Worm (Caenorhabditis elegans) whole organism, midembryonic: ENCODE results near the gene C17G10.7.

Experiments used
- T22C8.4 ChIP-seq: fragments of 200-800 bp; sonication (Bioruptor generic); IDR thresholded peaks from 2 replicates; pipeline ENCODE4 v1.3.6; 2022; ENCODE audit warnings: missing genetic modification characterization, missing compliant biosample characterization
- cog-1 ChIP-seq: sonication (generic microtip); optimal IDR thresholded peaks from 2 replicates; lab custom pipeline; 2016; ENCODE audit warnings: missing genetic modification characterization, missing compliant biosample characterization
- flt-1 ChIP-seq: fragments of 200-800 bp; sonication (Bioruptor generic); IDR thresholded peaks from 2 replicates; pipeline ENCODE4 v1.3.6; 2022; ENCODE audit warnings: missing genetic modification characterization, missing compliant biosample characterization
- klf-2 ChIP-seq: fragments of 200-800 bp; sonication (Bioruptor generic); conservative IDR thresholded peaks from 2 replicates; pipeline ENCODE4 v1.3.6; 2022; ENCODE audit warnings: missing genetic modification reagents, missing genetic modification characterization, missing compliant biosample characterization
- med-1 ChIP-seq: sonication (generic microtip); optimal IDR thresholded peaks from 2 replicates; lab custom pipeline; 2017; ENCODE audit warnings: missing genetic modification characterization, mild to moderate bottlenecking, missing compliant biosample characterization, antibody characterized with exemption, missing genetic modification reagents; ENCODE audit not compliant: insufficient read depth
- ref-1 ChIP-seq: fragments of 200-800 bp; sonication (Bioruptor generic); conservative IDR thresholded peaks from 2 replicates; pipeline ENCODE4 v1.3.6; 2022; ENCODE audit warnings: missing genetic modification reagents, missing genetic modification characterization, missing compliant biosample characterization
- tab-1 ChIP-seq: fragments of 200-800 bp; sonication (Bioruptor generic); IDR thresholded peaks from 2 replicates; pipeline ENCODE4 v1.3.6; 2022; ENCODE audit warnings: missing genetic modification characterization, missing compliant biosample characterization
- ztf-23 ChIP-seq: fragments of 200-800 bp; sonication (Bioruptor generic); IDR thresholded peaks from 2 replicates; pipeline ENCODE4 v1.3.6; 2022; ENCODE audit warnings: missing genetic modification reagents, missing genetic modification characterization, missing compliant biosample characterization
- ztf-29 ChIP-seq: fragments of 200-800 bp; sonication (Bioruptor generic); IDR thresholded peaks from 2 replicates; pipeline ENCODE4 v1.3.6; 2022; ENCODE audit warnings: missing genetic modification reagents, missing genetic modification characterization, missing compliant biosample characterization

C17G10.7 gene

DNA sequence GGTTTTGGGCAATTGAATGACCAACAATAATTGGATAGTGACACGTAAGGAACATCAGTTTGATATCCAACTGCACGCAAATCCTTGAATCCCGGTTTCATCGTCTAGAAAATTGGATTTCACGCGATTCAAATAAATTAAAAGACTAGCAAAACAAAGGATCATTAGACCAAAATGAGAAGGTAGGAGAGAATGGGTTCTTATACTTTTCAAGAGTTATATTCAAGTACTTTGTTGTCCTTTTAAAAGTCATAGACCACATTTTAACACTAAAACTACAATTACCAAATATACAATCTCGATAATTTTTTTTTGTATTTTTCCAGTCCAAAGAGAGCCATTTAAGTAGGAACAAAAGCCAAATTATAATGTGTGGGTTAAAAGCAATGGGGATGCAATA, 25.3 kb downstream of the C17G10.7 start, which contains the start of gene T25E4.2:
T25E4.2 (minus strand) TSS at position 101 of the 400 bp plus-strand sequence.
- no peak for TF ChIP-seq tab-1 (GFP tag; lab: Robert Waterston, UW)
- no peak for TF ChIP-seq klf-2 (GFP tag; lab: Robert Waterston, UW)
- no peak for TF ChIP-seq flt-1
- no peak for TF ChIP-seq ztf-29 (GFP tag; lab: Robert Waterston, UW)
- TF ChIP-seq med-1 (GFP tag; lab: Kevin White, UChicago), result no peak
- no peak for TF ChIP-seq cog-1 (tag; lab: Kevin White, UChicago)
- TF ChIP-seq ref-1 (GFP tag; lab: Robert Waterston, UW), result no peak
- no peak for TF ChIP-seq ztf-23 (GFP tag; lab: Robert Waterston, UW)
- TF ChIP-seq T22C8.4 (GFP tag; lab: Robert Waterston, UW), result no peak

ce11 chrII:5579236-5579635, 28.4 kb downstream of the C17G10.7 start:
- TF ChIP-seq med-1 (GFP tag; lab: Kevin White, UChicago) (no peak), cog-1 (tag; lab: Kevin White, UChicago) (no peak), flt-1 (no peak), ztf-23 (GFP tag; lab: Robert Waterston, UW) (no peak), klf-2 (GFP tag; lab: Robert Waterston, UW) (no peak), ref-1 (GFP tag; lab: Robert Waterston, UW) (no peak)

DNA sequence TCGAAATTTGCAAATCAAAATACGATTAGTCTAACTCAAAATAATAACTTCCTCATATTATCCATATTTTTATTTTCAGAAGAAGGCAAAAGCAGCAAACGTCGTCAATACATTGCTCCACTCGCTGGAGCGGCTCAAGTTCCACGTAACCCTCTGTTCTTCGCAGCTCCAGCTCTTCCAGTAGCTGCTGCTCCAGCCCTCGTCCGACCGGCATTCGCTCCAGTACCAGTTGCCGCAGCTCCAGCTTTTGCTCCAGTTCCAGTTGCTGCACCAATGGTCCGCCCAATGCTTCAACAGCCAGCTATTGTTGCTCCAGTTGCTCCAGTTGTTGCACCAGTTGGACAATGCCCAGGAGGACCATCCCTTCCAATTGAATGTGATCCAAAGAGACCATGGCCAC, 28.9 kb downstream of the C17G10.7 start:
- TF ChIP-seq ztf-23 (GFP tag; lab: Robert Waterston, UW) (no peak), cog-1 (tag; lab: Kevin White, UChicago) (no peak)

DNA sequence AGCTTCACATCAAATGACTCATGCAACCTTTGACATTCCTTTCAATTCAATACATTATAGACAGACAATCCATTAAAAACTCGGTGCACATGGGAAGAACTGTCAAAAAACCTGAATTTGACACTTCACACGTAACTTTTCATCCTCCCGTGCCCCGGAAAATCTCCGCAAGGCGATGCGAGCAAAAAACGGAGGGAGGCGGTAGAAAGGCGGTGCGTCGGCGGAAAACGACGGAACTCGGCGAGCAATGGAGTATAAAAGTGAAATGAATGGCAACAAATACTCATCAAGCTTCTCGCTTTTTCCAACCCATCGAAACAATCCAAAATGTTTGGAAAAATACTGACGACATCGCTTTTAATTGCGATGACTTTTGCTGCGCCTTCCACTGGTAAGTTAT, 29.6 kb downstream of the C17G10.7 start, which contains the start of gene T25E4.1:
T25E4.1 (plus strand) TSS at position 301 of the 400 bp plus-strand sequence.
- TF ChIP-seq ztf-23 (GFP tag; lab: Robert Waterston, UW) (no peak), med-1 (GFP tag; lab: Kevin White, UChicago) (no peak), cog-1 (tag; lab: Kevin White, UChicago) (no peak), klf-2 (GFP tag; lab: Robert Waterston, UW) (no peak), ref-1 (GFP tag; lab: Robert Waterston, UW) (no peak), T22C8.4 (GFP tag; lab: Robert Waterston, UW) (no peak)

DNA sequence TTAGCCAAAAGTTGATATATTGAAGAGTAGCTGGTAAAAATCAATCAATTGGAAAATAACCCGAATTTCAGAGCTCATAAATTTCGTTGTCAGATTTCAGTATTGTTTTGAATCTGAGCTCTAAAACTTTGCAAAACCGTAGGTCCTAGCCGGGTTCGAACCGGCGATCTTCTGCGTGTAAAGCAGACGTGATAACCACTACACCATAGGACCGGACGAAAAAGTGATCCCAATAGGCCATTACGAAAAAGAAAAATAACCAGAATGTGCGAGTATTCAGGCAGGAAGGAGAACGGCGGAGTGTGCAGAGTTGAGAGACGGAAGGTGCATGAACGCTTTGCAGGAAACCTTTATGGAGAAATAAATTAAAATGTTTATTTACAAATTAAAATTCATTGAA, 30.6 kb downstream of the C17G10.7 start:
- no peak for TF ChIP-seq med-1 (GFP tag; lab: Kevin White, UChicago)
- peak; percentile 78 for TF ChIP-seq tab-1 (GFP tag; lab: Robert Waterston, UW)
- TF ChIP-seq ztf-29 (GFP tag; lab: Robert Waterston, UW), result no peak
- TF ChIP-seq flt-1, result peak; percentile 87
- no peak for TF ChIP-seq ref-1 (GFP tag; lab: Robert Waterston, UW)
- peak; percentile 49; the same call in 1 of the 2 replicates for TF ChIP-seq T22C8.4 (GFP tag; lab: Robert Waterston, UW)
- TF ChIP-seq ztf-23 (GFP tag; lab: Robert Waterston, UW), result peak; percentile 73
- 0 out of 2 replicates have a peak, but pooled peaks have one; percentile 22 for TF ChIP-seq klf-2 (GFP tag; lab: Robert Waterston, UW)

DNA sequence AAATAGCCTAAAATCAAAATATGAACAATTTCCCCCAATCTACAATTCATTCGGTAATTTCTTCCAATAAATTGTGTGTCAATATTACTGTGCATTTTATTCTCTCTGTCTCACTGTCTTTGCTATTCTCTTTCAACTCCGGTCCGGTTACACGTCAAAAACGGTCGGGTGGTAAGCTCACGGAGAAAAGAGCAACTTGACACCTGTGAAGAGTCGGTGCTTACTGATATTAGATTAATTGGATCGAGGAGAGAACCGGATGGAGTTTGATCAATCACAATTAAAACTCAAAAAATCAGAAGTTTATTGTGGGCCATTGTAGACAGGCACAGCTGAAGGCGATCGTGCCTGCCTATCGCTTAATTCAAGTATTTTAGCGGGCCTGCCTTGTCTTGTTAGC, 32.7 kb downstream of the C17G10.7 start:
- TF ChIP-seq klf-2 (GFP tag; lab: Robert Waterston, UW) (no peak), ref-1 (GFP tag; lab: Robert Waterston, UW) (no peak), flt-1 (no peak), ztf-23 (GFP tag; lab: Robert Waterston, UW) (no peak), tab-1 (GFP tag; lab: Robert Waterston, UW) (no peak), T22C8.4 (GFP tag; lab: Robert Waterston, UW) (no peak), ztf-29 (GFP tag; lab: Robert Waterston, UW) (no peak), cog-1 (tag; lab: Kevin White, UChicago) (no peak), med-1 (GFP tag; lab: Kevin White, UChicago) (no peak)

- TF ChIP-seq cog-1 (tag; lab: Kevin White, UChicago) (no peak), med-1 (GFP tag; lab: Kevin White, UChicago) (no peak), tab-1 (GFP tag; lab: Robert Waterston, UW) (no peak), ref-1 (GFP tag; lab: Robert Waterston, UW) (no peak), ztf-23 (GFP tag; lab: Robert Waterston, UW) (no peak), T22C8.4 (GFP tag; lab: Robert Waterston, UW) (no peak), klf-2 (GFP tag; lab: Robert Waterston, UW) (no peak), ztf-29 (GFP tag; lab: Robert Waterston, UW) (no peak), flt-1 (no peak)
Observed at ce11 chrII:5572082-5572746, 35.4 kb downstream of the C17G10.7 start.

DNA sequence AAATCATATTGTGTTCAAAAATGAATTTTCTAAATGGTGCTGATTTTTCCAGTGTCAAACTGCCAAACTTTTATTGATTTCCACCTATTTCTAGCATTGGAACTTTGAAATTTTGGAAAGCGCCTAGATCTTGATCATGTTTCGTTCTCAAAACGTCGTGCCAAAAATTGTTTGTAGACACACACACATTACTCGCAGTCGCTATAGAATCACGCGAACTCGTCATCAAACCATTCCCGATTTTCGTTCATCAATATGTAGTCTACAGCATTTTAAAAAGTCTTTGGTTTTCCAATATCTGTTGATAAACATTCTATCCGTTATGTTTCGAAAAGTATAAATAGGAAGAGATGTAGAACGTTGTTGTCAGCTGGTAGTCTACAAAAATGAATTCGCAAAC, 37.4 kb downstream of the C17G10.7 start, which contains the start of the genes C17C3.1 and C17C3.15:
C17C3.1 (plus strand) TSS at position 301 of the 400 bp plus-strand sequence.
C17C3.15 (plus strand) TSS at position 383 of the 400 bp plus-strand sequence.
- TF ChIP-seq T22C8.4 (GFP tag; lab: Robert Waterston, UW), result no peak
- no peak for TF ChIP-seq med-1 (GFP tag; lab: Kevin White, UChicago)
- TF ChIP-seq ref-1 (GFP tag; lab: Robert Waterston, UW), result no peak
- no peak for TF ChIP-seq ztf-29 (GFP tag; lab: Robert Waterston, UW)
- TF ChIP-seq cog-1 (tag; lab: Kevin White, UChicago), result no peak
- TF ChIP-seq flt-1, result no peak
- no peak for TF ChIP-seq tab-1 (GFP tag; lab: Robert Waterston, UW)

DNA sequence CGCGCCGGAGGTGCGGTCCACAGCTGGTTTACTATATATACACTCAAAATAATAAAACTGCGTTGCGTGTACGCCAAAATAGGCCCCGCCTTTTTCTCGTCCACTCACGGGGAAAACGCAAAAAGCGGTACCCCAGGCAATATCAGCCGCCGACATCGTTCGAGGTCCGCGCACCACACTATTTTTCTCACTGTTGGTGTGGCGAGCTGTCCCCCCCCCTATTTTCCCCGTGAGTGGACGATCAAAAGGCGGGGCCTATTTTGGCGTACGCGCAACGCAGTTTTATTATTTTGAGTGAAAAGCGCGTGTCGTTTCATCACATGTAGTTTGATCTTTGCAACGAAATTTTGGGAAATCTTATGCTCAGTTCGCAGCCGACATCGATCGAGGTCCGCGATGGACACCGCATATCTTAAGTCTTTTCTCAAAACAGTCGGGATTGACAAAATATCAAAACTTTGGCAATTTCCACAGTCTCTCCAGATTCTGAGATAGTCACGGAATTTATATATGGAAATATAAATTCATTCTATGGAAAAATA, 42.5 kb downstream of the C17G10.7 start:
- TF ChIP-seq klf-2 (GFP tag; lab: Robert Waterston, UW) (no peak), flt-1 (0 out of 2 replicates have a peak, but pooled peaks have one; percentile 45)
